Worm (Caenorhabditis elegans): ENCODE results near the gene R04D3.4.

ce11 chrX:13308745-13309144 is 20.1 kb upstream of the R04D3.4 start, which contains the start of gene srxa-8:
- no peak for TF ChIP-seq dao-5 (tag; optimal IDR thresholded peaks at IDR 0.05)
- TF ChIP-seq him-1 (tag; optimal IDR thresholded peaks at IDR 0.05): no peak
- no peak for TF ChIP-seq W03F9.2 (tag; optimal IDR thresholded peaks at IDR 0.05)

Data from whole organism, L4/young adult.